Fruit fly (Drosophila melanogaster) whole organism, embryonic: Measurements from ENCODE around the gene CG18788.

ENCODE experiments used
- Aef1 ChIP-seq: fragments of 200-800 bp; sonication (Bioruptor generic); IDR thresholded peaks from 3 replicates; pipeline ENCODE4 v1.3.6; 2022; ENCODE audit warnings: missing biosample characterization, missing genetic modification characterization
- Bdp1 ChIP-seq: fragments of 200-800 bp; sonication (Bioruptor generic); optimal IDR thresholded peaks from 3 replicates; lab custom pipeline; 2016; ENCODE audit warnings: missing biosample characterization, missing genetic modification characterization
- BtbVII ChIP-seq: fragments of 200-800 bp; sonication (Bioruptor generic); optimal IDR thresholded peaks from 3 replicates; lab custom pipeline; 2017; ENCODE audit warnings: missing biosample characterization, mild to moderate bottlenecking, missing genetic modification characterization
- CG13287 ChIP-seq: fragments of 200-800 bp; sonication (Bioruptor generic); IDR thresholded peaks from 2 replicates; pipeline ENCODE4 v1.3.6; 2022; ENCODE audit warnings: missing biosample characterization, missing genetic modification characterization; ENCODE audit not compliant: partially characterized antibody
- CG1647 ChIP-seq: fragments of 200-800 bp; sonication (Bioruptor generic); optimal IDR thresholded peaks from 3 replicates; lab custom pipeline; 2016; ENCODE audit warnings: missing biosample characterization, missing genetic modification characterization
- CG17568 ChIP-seq: fragments of 200-800 bp; sonication (Bioruptor generic); optimal IDR thresholded peaks from 2 replicates; lab custom pipeline; 2018; ENCODE audit warnings: missing biosample characterization, mild to moderate bottlenecking, missing genetic modification characterization, moderate library complexity
- CG2199 ChIP-seq: fragments of 200-800 bp; sonication (Bioruptor generic); IDR thresholded peaks from 3 replicates; pipeline ENCODE4 v1.3.6; 2022; ENCODE audit warnings: missing biosample characterization, missing genetic modification characterization
- CG30431 ChIP-seq: fragments of 200-800 bp; sonication (Bioruptor generic); optimal IDR thresholded peaks from 2 replicates; lab custom pipeline; 2017; ENCODE audit warnings: missing biosample characterization, missing genetic modification characterization
- CG31365 ChIP-seq: fragments of 200-800 bp; sonication (Bioruptor generic); optimal IDR thresholded peaks from 2 replicates; lab custom pipeline; 2018; ENCODE audit warnings: missing biosample characterization, mild to moderate bottlenecking, missing genetic modification characterization
- CG32532 ChIP-seq: fragments of 200-800 bp; sonication (Bioruptor generic); IDR thresholded peaks from 2 replicates; pipeline ENCODE4 v1.3.6; 2022; ENCODE audit warnings: missing biosample characterization, missing genetic modification characterization
- CG3281 ChIP-seq: fragments of 200-800 bp; sonication (Bioruptor generic); optimal IDR thresholded peaks from 3 replicates; lab custom pipeline; 2017; ENCODE audit warnings: missing biosample characterization, mild to moderate bottlenecking, missing genetic modification characterization
- CG33557 ChIP-seq: fragments of 200-800 bp; sonication (Bioruptor generic); optimal IDR thresholded peaks from 2 replicates; lab custom pipeline; 2019; ENCODE audit warnings: missing biosample characterization, mild to moderate bottlenecking, missing genetic modification characterization, moderate library complexity
- CG34422 ChIP-seq: fragments of 200-800 bp; sonication (Bioruptor generic); IDR thresholded peaks from 3 replicates; pipeline ENCODE4 v1.3.6; 2022; ENCODE audit warnings: missing biosample characterization, missing genetic modification characterization
- CG42726 ChIP-seq: fragments of 200-800 bp; sonication (Bioruptor generic); IDR thresholded peaks from 2 replicates; pipeline ENCODE4 v1.3.6; 2022; ENCODE audit warnings: missing biosample characterization, missing genetic modification characterization; ENCODE audit not compliant: partially characterized antibody
- CG4424 ChIP-seq: fragments of 200-800 bp; sonication (Bioruptor generic); optimal IDR thresholded peaks from 3 replicates; lab custom pipeline; 2016; ENCODE audit warnings: missing biosample characterization, missing genetic modification characterization
- CG4820 ChIP-seq: fragments of 200-800 bp; sonication (Bioruptor generic); optimal IDR thresholded peaks from 3 replicates; lab custom pipeline; 2016; ENCODE audit warnings: missing biosample characterization, missing genetic modification characterization
- CG6272 ChIP-seq: fragments of 200-800 bp; sonication (Bioruptor generic); IDR thresholded peaks from 2 replicates; pipeline ENCODE4 v1.3.6; 2022; ENCODE audit warnings: missing biosample characterization, missing genetic modification characterization
- CG7963 ChIP-seq: fragments of 200-800 bp; sonication (Bioruptor generic); IDR thresholded peaks from 3 replicates; pipeline ENCODE4 v1.3.6; 2022; ENCODE audit warnings: missing biosample characterization, missing genetic modification characterization; ENCODE audit not compliant: partially characterized antibody
- CG8944 ChIP-seq: fragments of 200-800 bp; sonication (Bioruptor generic); optimal IDR thresholded peaks from 3 replicates; lab custom pipeline; 2016; ENCODE audit warnings: missing biosample characterization, missing genetic modification characterization
- CG9876 ChIP-seq: fragments of 200-800 bp; sonication (Bioruptor generic); optimal IDR thresholded peaks from 2 replicates; lab custom pipeline; 2016; ENCODE audit warnings: missing biosample characterization, missing genetic modification characterization
- Dp ChIP-seq: fragments of 200-800 bp; sonication (Bioruptor generic); optimal IDR thresholded peaks from 2 replicates; lab custom pipeline; 2018; ENCODE audit warnings: missing biosample characterization, mild to moderate bottlenecking, missing genetic modification characterization, moderate library complexity
- Eip74EF ChIP-seq, 2 experiments: fragments of 200-800 bp in 1 of 2; fragments of >200 bp in 1 of 2; sonication (Bioruptor generic) in 1 of 2; optimal IDR thresholded peaks; 2 replicates each; lab custom pipeline; 2017 to 2019; ENCODE audit warnings: missing biosample characterization in 2 of 2, missing genetic modification characterization in 2 of 2, mild to moderate bottlenecking in 1 of 2, moderate library complexity in 1 of 2
- Gug ChIP-seq: fragments of 200-800 bp; sonication (Bioruptor generic); IDR thresholded peaks from 4 replicates; pipeline ENCODE4 v1.3.6; 2022; ENCODE audit warnings: missing biosample characterization, missing genetic modification characterization
- Hmr ChIP-seq: fragments of 200-800 bp; sonication (Bioruptor generic); optimal IDR thresholded peaks from 3 replicates; lab custom pipeline; 2017; ENCODE audit warnings: mild to moderate bottlenecking, missing biosample characterization, missing genetic modification reagents, missing genetic modification characterization
- NC2α ChIP-seq: fragments of 200-800 bp; sonication (Bioruptor generic); optimal IDR thresholded peaks from 2 replicates; lab custom pipeline; 2016; ENCODE audit warnings: missing biosample characterization, missing genetic modification characterization
- Xrp1 ChIP-seq: fragments of 200-800 bp; sonication (Bioruptor generic); IDR thresholded peaks from 2 replicates; pipeline ENCODE4 v1.3.6; 2022; ENCODE audit warnings: missing biosample characterization, missing genetic modification characterization
- aop ChIP-seq: fragments of 200-800 bp; sonication (Bioruptor generic); IDR thresholded peaks from 2 replicates; pipeline ENCODE4 v1.3.6; 2022; ENCODE audit warnings: missing biosample characterization, missing genetic modification characterization
- btn ChIP-seq: fragments of 200-800 bp; sonication (Bioruptor generic); optimal IDR thresholded peaks from 2 replicates; lab custom pipeline; 2016; ENCODE audit warnings: missing biosample characterization, missing genetic modification characterization
- crol ChIP-seq: fragments of 200-800 bp; sonication (Bioruptor generic); IDR thresholded peaks from 2 replicates; pipeline ENCODE4 v1.3.6; 2022; ENCODE audit warnings: missing biosample characterization, missing genetic modification characterization
- da ChIP-seq: fragments of 200-800 bp; sonication (Bioruptor generic); optimal IDR thresholded peaks from 2 replicates; lab custom pipeline; 2016; ENCODE audit warnings: missing biosample characterization, missing genetic modification characterization
- eve ChIP-seq, 2 experiments: fragments of >200 bp; optimal IDR thresholded peaks; 2 replicates each; lab custom pipeline; 2017; ENCODE audit warnings: missing biosample characterization in 2 of 2, missing genetic modification characterization in 2 of 2
- kah ChIP-seq: fragments of 200-800 bp; sonication (Bioruptor generic); optimal IDR thresholded peaks from 2 replicates; lab custom pipeline; 2018; ENCODE audit warnings: missing biosample characterization, mild to moderate bottlenecking, missing genetic modification characterization
- pb ChIP-seq: fragments of 200-800 bp; sonication (Bioruptor generic); optimal IDR thresholded peaks from 3 replicates; lab custom pipeline; 2016; ENCODE audit warnings: missing biosample characterization, missing genetic modification characterization
- row ChIP-seq: fragments of 200-800 bp; sonication (Bioruptor generic); IDR thresholded peaks from 3 replicates; pipeline ENCODE4 v1.3.6; 2022; ENCODE audit warnings: missing biosample characterization, missing genetic modification characterization
- slou ChIP-seq: fragments of 200-800 bp; sonication (Bioruptor generic); optimal IDR thresholded peaks from 3 replicates; lab custom pipeline; 2016; ENCODE audit warnings: missing biosample characterization, missing genetic modification characterization
- sna ChIP-seq: fragments of 200-800 bp; sonication (Bioruptor generic); IDR thresholded peaks from 2 replicates; pipeline ENCODE4 v1.3.6; 2022; ENCODE audit warnings: missing biosample characterization, missing genetic modification characterization; ENCODE audit not compliant: partially characterized antibody
- tio ChIP-seq: fragments of 200-800 bp; sonication (Bioruptor generic); optimal IDR thresholded peaks from 2 replicates; lab custom pipeline; 2017; ENCODE audit warnings: missing biosample characterization, missing genetic modification characterization, inconsistent platforms
- tup ChIP-seq: fragments of 200-800 bp; sonication (Bioruptor generic); optimal IDR thresholded peaks from 2 replicates; lab custom pipeline; 2016; ENCODE audit warnings: missing biosample characterization, mild to moderate bottlenecking, missing genetic modification characterization, moderate library complexity
- wek ChIP-seq: fragments of 200-800 bp; sonication (Bioruptor generic); optimal IDR thresholded peaks from 3 replicates; lab custom pipeline; 2018; ENCODE audit warnings: missing biosample characterization, mild to moderate bottlenecking, missing genetic modification characterization, moderate library complexity
- zfh2 ChIP-seq: fragments of 200-800 bp; sonication (Bioruptor generic); optimal IDR thresholded peaks from 2 replicates; lab custom pipeline; 2016; ENCODE audit warnings: missing biosample characterization, missing genetic modification characterization

The CG18788 gene

DNA sequence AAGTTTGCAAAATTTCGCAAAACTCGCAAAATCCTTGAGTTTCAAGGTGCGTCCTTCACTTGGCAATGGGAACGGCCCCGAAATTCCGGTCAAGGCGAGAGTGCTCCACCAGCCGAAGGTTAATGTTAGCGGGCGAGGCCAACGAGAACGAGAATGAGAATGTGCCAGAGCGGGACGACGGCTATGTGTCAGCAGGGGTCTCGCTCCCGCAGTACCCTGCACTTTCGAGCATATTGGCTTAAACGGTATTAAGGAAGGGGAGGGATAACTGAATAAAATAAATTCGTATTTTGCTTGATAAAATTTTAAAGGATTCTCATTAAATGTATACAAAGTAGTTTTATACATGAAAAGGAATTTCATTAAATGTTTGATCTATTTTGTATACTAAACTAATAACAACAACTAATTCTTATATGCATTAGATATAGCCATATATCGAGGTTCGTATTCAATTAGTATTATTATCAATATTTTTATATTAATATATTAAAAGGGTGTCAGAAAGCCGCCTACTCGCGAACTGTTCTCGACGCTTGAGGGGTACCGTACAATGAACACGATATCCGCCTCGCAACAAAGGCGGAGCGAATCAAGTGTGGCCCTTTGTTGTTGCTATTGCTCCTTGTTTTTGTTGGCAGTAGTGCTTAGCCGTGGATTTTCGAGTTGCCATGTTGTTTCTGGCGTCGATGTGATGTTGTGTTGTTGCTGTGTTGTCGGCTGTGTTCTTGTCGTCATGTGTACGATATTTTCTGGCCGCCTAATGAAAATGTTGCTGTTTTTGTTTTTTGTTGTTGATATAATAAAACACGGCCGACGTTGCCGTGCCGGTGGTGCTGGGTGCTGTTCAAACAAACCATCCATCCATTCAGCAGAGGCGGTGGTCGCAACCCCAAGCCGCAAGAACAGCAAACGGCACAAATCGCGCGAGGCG lies 27.3 kb upstream of the CG18788 start (continued):
- TF ChIP-seq CG9876 (GFP tag; lab: Kevin White, UChicago) (peak; percentile 11), CG30431 (GFP tag; lab: Kevin White, UChicago) (peak; percentile 87), CG13287 (GFP tag; lab: Robert Waterston, UW) (no peak), pb (GFP tag; lab: Kevin White, UChicago) (peak; percentile 26), CG6272 (GFP tag; lab: Robert Waterston, UW) (peak; percentile 74), Eip74EF (GFP tag; optimal IDR thresholded peaks at IDR 0.05; lab: Kevin White, UChicago) (peak in 1 of 2 experiments; percentile 98), aop (no peak), CG17568 (GFP tag; lab: Kevin White, UChicago) (peak; percentile 80), eve (GFP tag; optimal IDR thresholded peaks at IDR 0.05; lab: Kevin White, UChicago) (no peak), CG34422 (no peak), CG1647 (GFP tag; lab: Kevin White, UChicago) (peak; percentile 28), CG3281 (GFP tag; lab: Kevin White, UChicago) (peak; percentile 96), row (GFP tag; lab: Robert Waterston, UW) (no peak), CG2199 (GFP tag; lab: Robert Waterston, UW) (no peak), CG32532 (GFP tag; lab: Robert Waterston, UW) (no peak), slou (GFP tag; lab: Kevin White, UChicago) (peak; percentile 89), Hmr (peak; percentile 96), da (no peak), tup (GFP tag; lab: Kevin White, UChicago) (peak; percentile 70), CG33557 (GFP tag; lab: Kevin White, UChicago) (peak; percentile 95), Dp (GFP tag; lab: Kevin White, UChicago) (no peak), Bdp1 (GFP tag; lab: Kevin White, UChicago) (peak; percentile 39), CG8944 (GFP tag; lab: Kevin White, UChicago) (peak; percentile 38), CG4424 (GFP tag; lab: Kevin White, UChicago) (peak; percentile 94), Xrp1 (GFP tag; lab: Robert Waterston, UW) (no peak), Gug (GFP tag; lab: Robert Waterston, UW) (peak; percentile 75; the same call in 3 of the 4 replicates), sna (GFP tag; lab: Robert Waterston, UW) (no peak), NC2α (GFP tag; lab: Kevin White, UChicago) (peak; percentile 0), CG31365 (tag; lab: Kevin White, UChicago) (no peak), btn (GFP tag; lab: Kevin White, UChicago) (peak; percentile 46), CG4820 (GFP tag; lab: Kevin White, UChicago) (peak; percentile 91), crol (no peak), Aef1 (GFP tag; lab: Robert Waterston, UW) (no peak), BtbVII (GFP tag; lab: Kevin White, UChicago) (peak; percentile 97), zfh2 (GFP tag; lab: Kevin White, UChicago) (peak; percentile 3), CG7963 (GFP tag; lab: Robert Waterston, UW) (no peak), kah (GFP tag; lab: Kevin White, UChicago) (peak; percentile 42), tio (peak; percentile 96), CG42726 (GFP tag; lab: Robert Waterston, UW) (no peak), wek (GFP tag; lab: Kevin White, UChicago) (no peak)
